Fruit fly (Drosophila melanogaster): Measurements from ENCODE around the gene CG13460.

Gene CG13460

DNA sequence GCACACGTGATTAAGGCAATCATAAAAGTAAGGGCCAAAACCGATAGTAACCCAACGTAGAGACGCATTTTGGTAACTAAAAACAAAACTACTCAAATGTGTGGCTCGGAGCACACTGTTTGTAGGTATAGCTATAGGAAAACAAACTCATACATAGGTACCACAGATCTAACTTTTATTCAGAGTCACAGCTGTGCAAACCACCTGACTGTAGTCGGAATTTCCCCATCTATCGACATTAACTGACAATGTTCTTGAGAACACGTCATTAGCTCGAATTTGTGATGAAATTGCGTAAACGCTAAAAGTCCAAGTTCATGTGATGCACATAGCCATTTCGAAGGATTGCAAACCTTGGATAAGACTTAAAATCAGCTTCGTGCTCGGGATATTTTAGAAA, 12.1 kb downstream of the CG13460 start, which contains the start of gene CG43678:
CG43678 (minus strand) TSS at position 101 of the 400 bp plus-strand sequence.
- TF ChIP-seq usp (GFP tag; optimal IDR thresholded peaks at IDR 0.05) (no peak), Dll (optimal IDR thresholded peaks at IDR 0.05) (no peak), psq (optimal IDR thresholded peaks at IDR 0.05) (no peak), pan (optimal IDR thresholded peaks at IDR 0.05) (no peak), EcR (GFP tag; optimal IDR thresholded peaks at IDR 0.05) (no peak), CG8478 (optimal IDR thresholded peaks at IDR 0.05) (no peak)

DNA sequence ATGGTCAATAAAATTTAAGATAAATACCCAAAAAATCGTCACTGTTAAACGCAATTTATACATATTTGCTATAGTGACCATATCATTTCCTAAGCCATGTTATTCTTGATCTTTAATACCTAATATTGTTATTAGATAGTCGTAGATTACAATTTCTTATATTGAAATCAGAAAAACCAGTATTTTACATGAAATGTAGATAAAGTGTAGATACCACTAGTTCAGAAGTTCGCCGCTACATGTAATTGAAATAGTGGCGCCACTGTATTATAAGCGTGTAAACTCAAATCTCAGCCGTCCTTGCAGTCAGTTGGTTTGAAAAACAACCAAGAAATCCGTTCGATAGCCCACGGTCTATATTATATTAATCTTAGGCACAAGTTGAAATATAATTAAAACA, 13.4 kb downstream of the CG13460 start:
- TF ChIP-seq psq (optimal IDR thresholded peaks at IDR 0.05): no peak
- TF ChIP-seq Dll (optimal IDR thresholded peaks at IDR 0.05): no peak
- no peak for TF ChIP-seq pan (optimal IDR thresholded peaks at IDR 0.05)
- no peak for TF ChIP-seq usp (GFP tag; optimal IDR thresholded peaks at IDR 0.05)
- no peak for TF ChIP-seq EcR (GFP tag; optimal IDR thresholded peaks at IDR 0.05)
- TF ChIP-seq CG8478 (optimal IDR thresholded peaks at IDR 0.05): no peak

DNA sequence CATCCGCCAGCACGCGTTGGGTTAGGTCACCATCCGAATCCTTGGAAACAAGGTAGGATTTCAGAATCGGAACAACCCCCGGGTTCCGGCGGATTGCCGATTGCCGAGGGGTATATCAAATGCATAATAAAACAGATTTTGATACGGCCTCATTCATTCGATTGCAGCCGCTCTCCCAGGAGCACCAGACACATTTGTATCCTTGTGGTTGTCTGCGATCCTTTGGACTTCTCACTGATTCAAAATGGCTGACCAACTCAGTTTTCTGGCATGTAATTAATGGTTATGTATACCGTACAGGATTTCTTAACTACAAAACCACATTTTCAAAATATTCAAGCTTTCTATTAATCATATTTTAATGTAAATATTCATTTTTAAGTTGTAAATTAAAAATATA, 13.9 kb downstream of the CG13460 start:
- TF ChIP-seq psq (optimal IDR thresholded peaks at IDR 0.05): no peak
- TF ChIP-seq pan (optimal IDR thresholded peaks at IDR 0.05): no peak
- TF ChIP-seq Dll (optimal IDR thresholded peaks at IDR 0.05): no peak
- TF ChIP-seq EcR (GFP tag; optimal IDR thresholded peaks at IDR 0.05): no peak
- TF ChIP-seq CG8478 (optimal IDR thresholded peaks at IDR 0.05): no peak
- TF ChIP-seq usp (GFP tag; optimal IDR thresholded peaks at IDR 0.05): no peak

DNA sequence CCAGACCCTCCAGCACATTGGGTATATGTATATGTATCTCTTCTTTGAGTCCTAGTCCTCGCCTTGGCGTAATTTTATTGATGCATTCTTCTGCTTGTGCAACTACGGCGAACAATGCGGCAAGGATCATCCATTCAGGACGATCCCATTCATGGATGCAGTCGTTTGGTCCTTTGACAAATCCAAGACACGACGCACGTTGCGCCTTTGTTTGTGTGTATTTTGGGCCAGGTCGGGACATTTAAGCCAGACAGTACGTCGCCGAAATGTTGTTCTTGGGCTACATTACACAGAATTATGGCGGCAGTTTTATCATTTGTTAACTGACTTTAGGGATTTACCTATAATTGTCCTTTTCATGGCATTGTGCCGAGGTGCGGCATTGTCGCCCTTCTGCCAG, 16.4 kb downstream of the CG13460 start:
- TF ChIP-seq Dll (optimal IDR thresholded peaks at IDR 0.05) (no peak), EcR (GFP tag; optimal IDR thresholded peaks at IDR 0.05) (no peak), usp (GFP tag; optimal IDR thresholded peaks at IDR 0.05) (no peak), pan (optimal IDR thresholded peaks at IDR 0.05) (no peak), CG8478 (optimal IDR thresholded peaks at IDR 0.05) (no peak), psq (optimal IDR thresholded peaks at IDR 0.05) (no peak)

DNA sequence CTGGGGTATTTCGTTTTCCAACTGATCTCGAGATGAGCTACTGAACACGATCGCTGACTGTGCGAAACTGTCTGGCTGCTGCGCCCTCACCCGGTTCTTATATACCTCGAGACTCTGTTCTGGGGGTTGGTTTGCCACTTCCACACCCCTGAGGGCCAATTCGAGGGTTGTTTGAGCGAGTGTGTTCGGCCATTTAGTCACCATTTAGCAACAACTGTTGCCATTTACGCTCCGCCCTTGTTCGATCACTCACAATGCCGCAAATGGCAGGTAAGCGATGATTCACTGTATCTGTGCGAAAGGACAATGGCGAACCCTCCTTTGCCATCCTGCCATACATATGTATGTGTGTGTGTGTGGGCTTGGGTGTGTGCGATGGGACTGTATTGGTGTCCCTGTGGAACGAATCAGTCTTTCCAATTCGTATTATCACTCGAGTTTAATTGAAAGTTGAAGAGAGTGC, 17.6 kb downstream of the CG13460 start, which contains the start of gene ind:
ind (minus strand) TSS at position 51 of the 463 bp plus-strand sequence.
- TF ChIP-seq psq (optimal IDR thresholded peaks at IDR 0.05) (no peak), CG8478 (optimal IDR thresholded peaks at IDR 0.05) (no peak), Dll (optimal IDR thresholded peaks at IDR 0.05) (no peak), usp (GFP tag; optimal IDR thresholded peaks at IDR 0.05) (no peak), EcR (GFP tag; optimal IDR thresholded peaks at IDR 0.05) (no peak), pan (optimal IDR thresholded peaks at IDR 0.05) (no peak)

DNA sequence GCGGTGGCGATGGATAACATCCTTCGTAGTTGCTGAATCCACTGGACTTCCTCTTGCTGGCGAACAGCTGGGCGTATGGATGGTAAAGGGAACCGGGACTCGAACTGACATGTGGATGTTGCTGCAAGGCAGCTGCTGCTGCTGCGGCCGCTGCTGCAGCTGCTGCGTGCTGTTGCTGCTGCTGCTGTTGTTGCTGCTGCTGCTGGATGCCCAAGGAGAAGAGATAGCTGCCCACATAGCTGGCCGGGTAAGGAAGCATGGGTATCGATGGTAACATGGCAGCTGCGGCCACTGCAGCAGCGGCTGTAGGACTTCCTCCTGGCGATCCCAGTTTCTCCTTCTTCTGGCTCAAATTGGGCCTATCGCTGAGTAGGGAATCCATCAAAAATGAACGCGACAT, 18.0 kb downstream of the CG13460 start:
- TF ChIP-seq Dll (optimal IDR thresholded peaks at IDR 0.05): no peak
- TF ChIP-seq pan (optimal IDR thresholded peaks at IDR 0.05): no peak
- no peak for TF ChIP-seq psq (optimal IDR thresholded peaks at IDR 0.05)
- TF ChIP-seq usp (GFP tag; optimal IDR thresholded peaks at IDR 0.05): no peak
- no peak for TF ChIP-seq CG8478 (optimal IDR thresholded peaks at IDR 0.05)
- TF ChIP-seq EcR (GFP tag; optimal IDR thresholded peaks at IDR 0.05): no peak

DNA sequence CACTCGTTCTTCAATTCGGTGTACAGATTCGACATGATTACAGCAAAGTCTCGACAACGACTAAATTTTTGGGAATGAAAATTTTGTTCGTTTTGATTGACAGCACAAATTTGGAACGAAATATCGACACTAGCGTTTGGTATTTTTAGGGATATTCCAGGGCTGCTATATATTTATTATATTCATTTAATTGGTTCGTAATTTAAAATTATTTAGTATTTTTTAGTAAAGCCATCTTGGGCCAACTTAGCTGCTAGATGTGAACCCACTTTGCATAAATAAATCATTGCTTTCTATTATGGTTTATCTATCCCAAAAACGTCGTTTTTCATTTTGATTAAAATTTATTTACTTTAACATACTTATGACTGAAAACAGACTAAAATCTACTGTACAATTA, 19.0 kb downstream of the CG13460 start, which contains the start of gene Rpn12R:
Rpn12R (minus strand) TSS at position 101 of the 400 bp plus-strand sequence.
- TF ChIP-seq Dll (optimal IDR thresholded peaks at IDR 0.05) (no peak), usp (GFP tag; optimal IDR thresholded peaks at IDR 0.05) (no peak), EcR (GFP tag; optimal IDR thresholded peaks at IDR 0.05) (no peak), psq (optimal IDR thresholded peaks at IDR 0.05) (no peak), pan (optimal IDR thresholded peaks at IDR 0.05) (no peak), CG8478 (optimal IDR thresholded peaks at IDR 0.05) (no peak)

DNA sequence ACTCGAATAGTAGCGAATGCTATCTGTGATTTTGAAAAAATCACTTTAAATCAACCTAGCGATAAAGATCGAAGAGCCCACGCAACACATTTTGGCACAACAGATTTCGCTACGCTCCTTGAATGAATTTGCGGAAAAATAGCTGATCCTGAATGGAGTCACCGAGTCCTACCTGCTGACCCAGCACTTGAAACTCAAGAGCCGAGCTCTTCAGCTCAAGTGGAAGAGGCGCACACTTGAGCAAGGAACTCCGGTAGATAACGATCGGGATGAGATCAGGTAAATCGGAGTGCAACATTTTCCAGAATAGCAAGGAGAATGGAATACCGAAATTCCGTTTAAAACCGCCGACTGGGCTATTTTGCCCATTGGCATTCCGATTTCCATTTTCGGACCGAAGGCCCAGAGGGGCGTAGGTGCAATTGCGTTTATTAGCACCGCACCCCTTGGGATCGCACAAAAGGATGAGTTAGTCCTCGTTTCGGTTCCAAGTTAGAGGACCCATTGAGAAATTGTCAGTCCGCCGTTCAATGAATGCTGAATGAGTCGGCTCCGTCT, 21.1 kb downstream of the CG13460 start:
- no peak for TF ChIP-seq pan (optimal IDR thresholded peaks at IDR 0.05)
- no peak for TF ChIP-seq CG8478 (optimal IDR thresholded peaks at IDR 0.05)
- TF ChIP-seq Dll (optimal IDR thresholded peaks at IDR 0.05): no peak
- no peak for TF ChIP-seq EcR (GFP tag; optimal IDR thresholded peaks at IDR 0.05)
- no peak for TF ChIP-seq psq (optimal IDR thresholded peaks at IDR 0.05)
- no peak for TF ChIP-seq usp (GFP tag; optimal IDR thresholded peaks at IDR 0.05)

DNA sequence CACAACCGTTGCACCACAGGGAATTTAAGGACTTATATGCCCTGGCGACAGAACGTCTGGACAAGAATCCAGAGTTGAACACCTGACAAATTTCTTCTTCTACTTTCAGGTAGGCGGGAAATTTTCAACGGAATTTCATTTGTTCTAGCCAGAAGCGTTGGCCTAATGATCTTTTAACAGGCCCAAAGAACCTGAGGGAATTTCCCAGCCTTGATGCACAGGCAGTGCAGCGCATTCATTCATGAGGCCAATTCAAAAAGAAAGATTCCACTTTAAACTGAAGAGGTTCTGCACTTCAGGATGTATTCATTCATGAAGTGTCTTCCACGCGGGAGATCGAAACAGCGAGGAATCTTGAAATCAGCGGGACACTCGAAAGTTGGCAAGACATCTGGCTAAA, 22.0 kb downstream of the CG13460 start:
- no peak for TF ChIP-seq Dll (optimal IDR thresholded peaks at IDR 0.05)
- TF ChIP-seq CG8478 (optimal IDR thresholded peaks at IDR 0.05): no peak
- TF ChIP-seq pan (optimal IDR thresholded peaks at IDR 0.05): no peak
- TF ChIP-seq usp (GFP tag; optimal IDR thresholded peaks at IDR 0.05): no peak
- no peak for TF ChIP-seq EcR (GFP tag; optimal IDR thresholded peaks at IDR 0.05)
- TF ChIP-seq psq (optimal IDR thresholded peaks at IDR 0.05): no peak

DNA sequence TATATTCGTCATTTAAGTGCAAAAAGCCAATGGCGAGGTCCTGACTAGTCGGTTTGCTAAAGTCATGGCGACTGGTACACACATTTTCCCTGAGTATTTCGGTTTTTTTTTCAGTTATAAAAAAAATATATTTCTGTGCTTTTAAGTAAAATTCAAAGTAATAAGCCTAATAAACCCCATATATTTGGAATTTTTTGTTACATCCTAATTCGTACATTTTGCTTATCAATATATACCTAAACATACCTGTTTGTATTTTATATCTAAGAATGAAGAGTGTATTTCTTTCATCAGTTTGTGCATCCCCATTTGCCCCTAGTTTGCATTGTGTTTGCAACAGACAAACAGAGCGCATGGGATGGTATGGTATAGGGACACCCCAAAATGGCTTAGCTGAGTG, 25.9 kb downstream of the CG13460 start:
- TF ChIP-seq CG8478 (optimal IDR thresholded peaks at IDR 0.05): no peak
- TF ChIP-seq EcR (GFP tag; optimal IDR thresholded peaks at IDR 0.05): no peak
- TF ChIP-seq pan (optimal IDR thresholded peaks at IDR 0.05): no peak
- TF ChIP-seq psq (optimal IDR thresholded peaks at IDR 0.05): no peak
- TF ChIP-seq Dll (optimal IDR thresholded peaks at IDR 0.05): no peak
- TF ChIP-seq usp (GFP tag; optimal IDR thresholded peaks at IDR 0.05): no peak

DNA sequence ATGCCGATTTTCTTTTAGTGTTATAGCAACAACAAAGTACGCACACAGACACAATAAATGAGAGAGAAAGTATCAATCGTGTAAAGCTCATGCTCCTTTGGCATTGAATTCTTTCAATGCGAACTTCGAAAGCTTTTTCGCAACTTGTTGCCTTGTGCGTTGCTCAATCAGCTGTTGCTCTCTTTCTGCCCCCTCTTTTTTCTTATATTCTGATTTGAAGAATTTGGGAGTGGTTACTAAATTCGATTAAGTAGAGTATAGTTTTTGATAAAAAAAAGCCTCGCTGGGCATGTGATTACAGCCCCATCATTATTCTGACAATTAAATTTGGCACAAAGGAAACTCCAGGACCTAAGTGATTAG, 26.8 kb downstream of the CG13460 start:
- TF ChIP-seq usp (GFP tag; optimal IDR thresholded peaks at IDR 0.05): no peak
- no peak for TF ChIP-seq CG8478 (optimal IDR thresholded peaks at IDR 0.05)
- no peak for TF ChIP-seq Dll (optimal IDR thresholded peaks at IDR 0.05)
- TF ChIP-seq pan (optimal IDR thresholded peaks at IDR 0.05): no peak
- no peak for TF ChIP-seq psq (optimal IDR thresholded peaks at IDR 0.05)
- TF ChIP-seq EcR (GFP tag; optimal IDR thresholded peaks at IDR 0.05): no peak

DNA sequence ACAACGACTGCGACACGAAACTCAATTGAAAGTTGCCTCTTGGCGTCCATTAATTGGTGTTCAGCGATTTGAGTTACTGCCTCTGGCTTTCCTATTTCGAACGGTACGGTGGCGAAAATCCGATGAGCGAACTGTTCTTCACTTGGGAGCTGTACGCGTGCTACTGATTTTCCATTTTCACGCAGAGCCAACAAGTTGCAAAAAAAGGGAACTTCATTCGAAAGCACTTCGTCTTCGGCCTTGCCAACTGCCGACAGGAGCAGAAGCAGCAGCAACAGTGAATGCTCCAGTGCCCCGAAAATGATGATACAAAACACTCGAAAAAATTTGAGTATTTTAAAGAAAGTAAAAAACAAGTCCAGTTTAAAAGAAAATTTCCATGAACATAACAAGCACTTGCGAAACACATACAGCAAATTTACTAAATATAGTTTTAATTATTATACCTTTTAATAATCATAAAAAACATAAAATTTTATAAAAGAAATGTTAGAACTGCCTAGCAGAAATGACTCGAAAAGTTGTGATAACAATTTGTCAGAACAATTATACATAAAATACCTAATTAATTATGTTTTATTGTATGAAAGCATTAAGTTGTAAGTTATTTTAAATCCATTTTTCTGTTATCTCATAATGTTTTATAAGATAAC, 27.3 kb downstream of the CG13460 start:
- TF ChIP-seq Dll (optimal IDR thresholded peaks at IDR 0.05) (no peak), CG8478 (optimal IDR thresholded peaks at IDR 0.05) (no peak), EcR (GFP tag; optimal IDR thresholded peaks at IDR 0.05) (no peak), pan (optimal IDR thresholded peaks at IDR 0.05) (no peak), psq (optimal IDR thresholded peaks at IDR 0.05) (no peak), usp (GFP tag; optimal IDR thresholded peaks at IDR 0.05) (no peak)
